Fruit fly (Drosophila melanogaster): Measurements from ENCODE around the gene TpnC73F.

The TpnC73F gene

DNA sequence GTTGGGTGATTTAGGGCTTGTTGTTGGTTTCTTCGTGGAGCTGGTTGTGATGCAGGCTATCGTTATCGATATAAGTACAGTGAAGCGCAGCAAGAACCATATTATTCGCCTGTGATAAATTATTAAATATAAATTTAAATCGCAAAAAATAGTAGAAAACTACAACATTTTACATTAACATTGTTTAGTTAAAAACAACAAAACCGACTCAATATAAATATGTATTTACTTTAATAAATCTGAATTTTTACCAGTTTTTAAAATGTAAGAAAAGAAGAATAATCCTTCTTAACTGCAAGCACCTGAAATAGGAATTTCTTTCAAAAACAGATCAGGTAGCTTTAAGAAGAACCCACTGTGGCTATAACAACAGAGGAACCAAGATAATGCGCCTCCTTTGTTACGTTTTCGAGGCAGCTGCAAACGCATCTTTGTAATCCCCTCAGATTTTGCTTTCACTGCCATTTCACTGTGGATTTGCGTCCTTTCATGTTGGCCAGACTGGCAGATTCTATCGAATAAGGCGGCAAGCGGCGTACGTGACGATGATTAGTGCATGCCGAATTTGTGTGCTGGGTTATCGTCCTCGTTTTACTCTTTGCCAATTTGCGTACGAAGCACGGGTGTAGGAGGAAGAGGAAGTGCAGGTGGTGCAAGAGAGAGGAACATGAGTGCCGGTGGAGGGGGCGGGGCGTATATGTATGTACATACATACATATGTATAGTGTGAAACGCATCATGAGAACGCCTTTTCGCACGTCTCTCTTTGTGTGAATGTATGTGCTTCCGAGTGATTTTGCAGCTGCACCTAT, 35.2 kb upstream of the TpnC73F start:
- TF ChIP-seq CG4360 (GFP tag; IDR thresholded peaks at IDR 0.05) (peak; percentile 4; the same call in 1 of the 2 replicates), gem (tag; optimal IDR thresholded peaks at IDR 0.05) (peak; percentile 72), al (GFP tag; IDR thresholded peaks at IDR 0.05) (0 out of 2 replicates have a peak, but pooled peaks have one; percentile 15), Elba2 (GFP tag; optimal IDR thresholded peaks at IDR 0.05) (peak; percentile 46), CG9932 (GFP tag; IDR thresholded peaks at IDR 0.05) (peak; percentile 20; the same call in 1 of the 2 replicates), sr (GFP tag; IDR thresholded peaks at IDR 0.05) (0 out of 3 replicates have a peak, but pooled peaks have one; percentile 26), zen (tag; optimal IDR thresholded peaks at IDR 0.05) (peak; percentile 63), bsh (GFP tag; optimal IDR thresholded peaks at IDR 0.05) (peak in 1 of 2 experiments; percentile 34), Asciz (GFP tag; optimal IDR thresholded peaks at IDR 0.05) (no peak), corto (GFP tag; optimal IDR thresholded peaks at IDR 0.05) (peak; percentile 5), Trl (optimal IDR thresholded peaks at IDR 0.05) (peak; percentile 6 to 10), Trl (GFP tag; optimal IDR thresholded peaks at IDR 0.05) (no peak), ato (GFP tag; IDR thresholded peaks at IDR 0.05; ENCODE audit: partially characterized antibody) (0 out of 2 replicates have a peak, but pooled peaks have one; percentile 25), Atf-2 (GFP tag; optimal IDR thresholded peaks at IDR 0.05) (no peak), gsb (GFP tag; IDR thresholded peaks at IDR 0.05) (0 out of 2 replicates have a peak, but pooled peaks have one; percentile 0), Bgb (GFP tag; IDR thresholded peaks at IDR 0.05; ENCODE audit: partially characterized antibody) (0 out of 2 replicates have a peak, but pooled peaks have one; percentile 25), mirr (GFP tag; optimal IDR thresholded peaks at IDR 0.05) (no peak), CG14860 (GFP tag; IDR thresholded peaks at IDR 0.05; ENCODE audit: partially characterized antibody) (no peak), ranshi (GFP tag; IDR thresholded peaks at IDR 0.05) (0 out of 2 replicates have a peak, but pooled peaks have one; percentile 24), dmrt99B (tag; optimal IDR thresholded peaks at IDR 0.05) (peak; percentile 32), crol (GFP tag; IDR thresholded peaks at IDR 0.05) (peak; percentile 76), gsb-n (tag; optimal IDR thresholded peaks at IDR 0.05) (peak; percentile 15), CG7839 (tag; optimal IDR thresholded peaks at IDR 0.05) (peak; percentile 38), Ets65A (GFP tag) (peak; percentile 57), grau (tag; optimal IDR thresholded peaks at IDR 0.05) (peak; percentile 82), D (optimal IDR thresholded peaks at IDR 0.05) (peak; percentile 79), D (GFP tag; optimal IDR thresholded peaks at IDR 0.05) (no peak), Doc3 (GFP tag; IDR thresholded peaks at IDR 0.05; ENCODE audit: partially characterized antibody) (no peak), ara (GFP tag; IDR thresholded peaks at IDR 0.05) (0 out of 2 replicates have a peak, but pooled peaks have one; percentile 13), CG5953 (GFP tag; IDR thresholded peaks at IDR 0.05) (0 out of 2 replicates have a peak, but pooled peaks have one; percentile 1), Drgx (GFP tag; IDR thresholded peaks at IDR 0.05) (peak; percentile 36; the same call in 1 of the 2 replicates), zfh1 (GFP tag; IDR thresholded peaks at IDR 0.05) (0 out of 3 replicates have a peak, but pooled peaks have one; percentile 36), slbo (GFP tag; IDR thresholded peaks at IDR 0.05) (0 out of 2 replicates have a peak, but pooled peaks have one; percentile 32), Six4 (GFP tag; optimal IDR thresholded peaks at IDR 0.05) (peak; percentile 3), CG1792 (GFP tag; optimal IDR thresholded peaks at IDR 0.05) (no peak), CG10462 (GFP tag; optimal IDR thresholded peaks at IDR 0.05) (no peak), CG15696 (tag; optimal IDR thresholded peaks at IDR 0.05) (no peak), stc (GFP tag; IDR thresholded peaks at IDR 0.05) (no peak), CG8388 (GFP tag; optimal IDR thresholded peaks at IDR 0.05) (peak; percentile 39), CG11504 (tag; optimal IDR thresholded peaks at IDR 0.05) (peak; percentile 26), bigmax (GFP tag; optimal IDR thresholded peaks at IDR 0.05) (no peak), maf-S (GFP tag; optimal IDR thresholded peaks at IDR 0.05) (no peak), CG17829 (tag; optimal IDR thresholded peaks at IDR 0.05) (no peak), CG15479 (GFP tag; optimal IDR thresholded peaks at IDR 0.05) (peak; percentile 97), CG9215 (GFP tag; IDR thresholded peaks at IDR 0.05) (no peak), sisA (GFP tag; IDR thresholded peaks at IDR 0.05) (peak; percentile 8; the same call in 1 of the 2 replicates)
